Worm (Caenorhabditis elegans) whole organism, young adult: ENCODE measurements around the gene klp-7.

Experiments used
- B0261.1 ChIP-seq: sonication (generic microtip); optimal IDR thresholded peaks from 2 replicates; lab custom pipeline; 2016; ENCODE audit warnings: mild to moderate bottlenecking, missing genetic modification characterization, moderate library complexity, missing compliant biosample characterization
- B0336.3 ChIP-seq: fragments of 200-800 bp; sonication (Bioruptor generic); IDR thresholded peaks from 2 replicates; pipeline ENCODE4 v1.3.6; 2022; ENCODE audit warnings: missing genetic modification characterization, missing compliant biosample characterization
- D2030.7 ChIP-seq: fragments of 200-800 bp; sonication (Bioruptor generic); IDR thresholded peaks from 2 replicates; pipeline ENCODE4 v1.3.6; 2022; ENCODE audit warnings: missing genetic modification reagents, missing genetic modification characterization, missing compliant biosample characterization
- F33H1.4 ChIP-seq: fragments of 200-800 bp; sonication (Bioruptor generic); IDR thresholded peaks from 2 replicates; pipeline ENCODE4 v1.3.6; 2022; ENCODE audit warnings: missing genetic modification reagents, missing genetic modification characterization, missing compliant biosample characterization
- F39B2.1 ChIP-seq: fragments of 200-800 bp; sonication (Bioruptor generic); IDR thresholded peaks from 2 replicates; pipeline ENCODE4 v1.3.6; 2022; ENCODE audit warnings: missing genetic modification reagents, missing genetic modification characterization, missing compliant biosample characterization
- F49E8.2 ChIP-seq: sonication (generic microtip); optimal IDR thresholded peaks from 3 replicates; lab custom pipeline; 2017; ENCODE audit warnings: missing genetic modification characterization, mild to moderate bottlenecking, missing compliant biosample characterization, antibody characterized with exemption, moderate library complexity; ENCODE audit not compliant: insufficient read depth
- K11D2.4 ChIP-seq: fragments of 200-800 bp; sonication (Bioruptor generic); IDR thresholded peaks from 2 replicates; pipeline ENCODE4 v1.3.6; 2022; ENCODE audit warnings: missing genetic modification reagents, missing genetic modification characterization, missing compliant biosample characterization
- K12H6.12 ChIP-seq: fragments of 200-800 bp; sonication (Bioruptor generic); optimal IDR thresholded peaks from 2 replicates; lab custom pipeline; 2018; ENCODE audit warnings: mild to moderate bottlenecking, missing genetic modification characterization, missing compliant biosample characterization
- Y53G8AR.9 ChIP-seq: fragments of 200-800 bp; sonication (Bioruptor generic); conservative IDR thresholded peaks from 2 replicates; pipeline ENCODE4 v1.3.6; 2022; ENCODE audit warnings: missing genetic modification reagents, missing genetic modification characterization, missing compliant biosample characterization
- Y56A3A.18 ChIP-seq: fragments of 200-800 bp; sonication (Bioruptor generic); IDR thresholded peaks from 2 replicates; pipeline ENCODE4 v1.3.6; 2022; ENCODE audit warnings: missing genetic modification reagents, missing genetic modification characterization, missing compliant biosample characterization
- Y67H2A.10 ChIP-seq: fragments of 200-800 bp; sonication (Bioruptor generic); conservative IDR thresholded peaks from 2 replicates; pipeline ENCODE4 v1.3.6; 2022; ENCODE audit warnings: missing genetic modification reagents, missing genetic modification characterization, missing compliant biosample characterization
- Y79H2A.3 ChIP-seq: fragments of 200-800 bp; sonication (Bioruptor generic); conservative IDR thresholded peaks from 2 replicates; pipeline ENCODE4 v1.3.6; 2022; ENCODE audit warnings: missing genetic modification reagents, missing genetic modification characterization, missing compliant biosample characterization
- aptf-3 ChIP-seq: fragments of 200-800 bp; sonication (Bioruptor generic); IDR thresholded peaks from 2 replicates; pipeline ENCODE4 v1.3.6; 2022; ENCODE audit warnings: missing genetic modification characterization, missing compliant biosample characterization
- atf-7 ChIP-seq: sonication (generic microtip); optimal IDR thresholded peaks from 2 replicates; lab custom pipeline; 2017; ENCODE audit warnings: mild to moderate bottlenecking, missing genetic modification characterization, missing compliant biosample characterization
- athp-1 ChIP-seq: sonication (generic microtip); optimal IDR thresholded peaks from 2 replicates; lab custom pipeline; 2017; ENCODE audit warnings: mild to moderate bottlenecking, missing genetic modification characterization, missing compliant biosample characterization
- attf-5 ChIP-seq: fragments of 200-800 bp; sonication (Bioruptor generic); optimal IDR thresholded peaks from 2 replicates; lab custom pipeline; 2018; ENCODE audit warnings: mild to moderate bottlenecking, missing genetic modification characterization, missing compliant biosample characterization
- cebp-1 ChIP-seq, 2 experiments: fragments of 200-800 bp in 1 of 2; sonication (Bioruptor generic) in 1 of 2; sonication (generic microtip) in 1 of 2; IDR thresholded peaks in 1 of 2; optimal IDR thresholded peaks in 1 of 2; 2 replicates each; pipeline versions ENCODE4 v1.3.6 to Lab custom; 2017 to 2022; ENCODE audit warnings: missing compliant biosample characterization in 2 of 2, missing genetic modification characterization in 2 of 2, mild to moderate bottlenecking in 1 of 2, missing genetic modification reagents in 1 of 2, moderate library complexity in 1 of 2
- ceh-27 ChIP-seq: fragments of 200-800 bp; sonication (Bioruptor generic); optimal IDR thresholded peaks from 2 replicates; lab custom pipeline; 2018; ENCODE audit warnings: mild to moderate bottlenecking, missing genetic modification characterization, moderate library complexity, missing compliant biosample characterization
- ceh-40 ChIP-seq: fragments of 200-800 bp; sonication (Bioruptor generic); IDR thresholded peaks from 2 replicates; pipeline ENCODE4 v1.3.6; 2022; ENCODE audit warnings: missing genetic modification characterization, missing compliant biosample characterization
- dpl-1 ChIP-seq: fragments of 150-350 bp; optimal IDR thresholded peaks from 2 replicates; lab custom pipeline; 2014; ENCODE audit warnings: missing biosample characterization, missing genetic modification reagents, missing genetic modification characterization
- ekl-4 ChIP-seq: fragments of 200-800 bp; sonication (Bioruptor generic); IDR thresholded peaks from 2 replicates; pipeline ENCODE4 v1.3.6; 2022; ENCODE audit warnings: missing genetic modification reagents, missing genetic modification characterization, missing compliant biosample characterization
- ets-4 ChIP-seq: fragments of 200-800 bp; sonication (Bioruptor generic); optimal IDR thresholded peaks from 2 replicates; lab custom pipeline; 2018; ENCODE audit warnings: mild to moderate bottlenecking, missing genetic modification characterization, missing compliant biosample characterization
- hmg-1.2 ChIP-seq: fragments of 200-800 bp; sonication (Bioruptor generic); IDR thresholded peaks from 2 replicates; pipeline ENCODE4 v1.3.6; 2022; ENCODE audit warnings: missing genetic modification reagents, missing genetic modification characterization, missing compliant biosample characterization
- lin-26 ChIP-seq: fragments of 200-800 bp; sonication (Bioruptor generic); IDR thresholded peaks from 2 replicates; pipeline ENCODE4 v1.3.6; 2022; ENCODE audit warnings: missing genetic modification reagents, missing genetic modification characterization, missing compliant biosample characterization
- lin-35 ChIP-seq, 3 experiments: fragments of 150-350 bp in 2 of 3; sonication (generic microtip) in 1 of 3; optimal IDR thresholded peaks; 2 replicates each; lab custom pipeline; 2014 to 2018; ENCODE audit warnings: missing biosample characterization in 3 of 3, missing genetic modification characterization in 3 of 3, missing genetic modification reagents in 3 of 3
- lin-40 ChIP-seq: sonication (generic microtip); optimal IDR thresholded peaks from 2 replicates; lab custom pipeline; 2016; ENCODE audit warnings: missing genetic modification characterization, mild to moderate bottlenecking, missing compliant biosample characterization, missing genotype, missing genetic modification reagents
- lin-54 ChIP-seq: fragments of 200-800 bp; sonication (Bioruptor generic); optimal IDR thresholded peaks from 2 replicates; lab custom pipeline; 2018; ENCODE audit warnings: mild to moderate bottlenecking, missing genetic modification characterization, missing compliant biosample characterization
- madf-10 ChIP-seq: sonication (generic microtip); optimal IDR thresholded peaks from 2 replicates; lab custom pipeline; 2016; ENCODE audit warnings: mild to moderate bottlenecking, missing genetic modification characterization, missing compliant biosample characterization
- madf-3 ChIP-seq: fragments of 200-800 bp; sonication (Bioruptor generic); IDR thresholded peaks from 2 replicates; pipeline ENCODE4 v1.3.6; 2022; ENCODE audit warnings: missing genetic modification reagents, missing genetic modification characterization, missing compliant biosample characterization
- madf-6 ChIP-seq: fragments of 200-800 bp; sonication (Bioruptor generic); IDR thresholded peaks from 2 replicates; pipeline ENCODE4 v1.3.6; 2022; ENCODE audit warnings: missing genetic modification reagents, missing genetic modification characterization, missing compliant biosample characterization
- mcd-1 ChIP-seq: fragments of 200-800 bp; sonication (Bioruptor generic); IDR thresholded peaks from 2 replicates; pipeline ENCODE4 v1.3.6; 2022; ENCODE audit warnings: missing genetic modification reagents, missing genetic modification characterization, missing compliant biosample characterization
- nfya-1 ChIP-seq: sonication (generic microtip); optimal IDR thresholded peaks from 2 replicates; lab custom pipeline; 2017; ENCODE audit warnings: antibody characterized with exemption, missing compliant biosample characterization, missing genetic modification characterization, borderline replicate concordance; ENCODE audit not compliant: insufficient read depth
- nhr-80 ChIP-seq: sonication (generic microtip); optimal IDR thresholded peaks from 2 replicates; lab custom pipeline; 2016; ENCODE audit warnings: missing genetic modification characterization, missing compliant biosample characterization
- pbrm-1 ChIP-seq: fragments of 200-800 bp; sonication (Bioruptor generic); IDR thresholded peaks from 2 replicates; pipeline ENCODE4 v1.3.6; 2022; ENCODE audit warnings: missing genetic modification reagents, missing genetic modification characterization, missing compliant biosample characterization
- sea-2 ChIP-seq: fragments of 200-800 bp; sonication (Bioruptor generic); IDR thresholded peaks from 2 replicates; pipeline ENCODE4 v1.3.6; 2022; ENCODE audit warnings: missing genetic modification characterization, missing compliant biosample characterization
- snpc-1.1 ChIP-seq: sonication (generic microtip); optimal IDR thresholded peaks from 2 replicates; lab custom pipeline; 2017; ENCODE audit warnings: missing genetic modification characterization, mild to moderate bottlenecking, missing compliant biosample characterization, antibody characterized with exemption, moderate library complexity, missing genotype, missing genetic modification reagents; ENCODE audit not compliant: insufficient read depth
- snpc-4 ChIP-seq, 5 experiments: fragments of 150-350 bp in 1 of 5; sonication (generic microtip) in 4 of 5; optimal IDR thresholded peaks; 2 replicates each; lab custom pipeline; 2014 to 2018; ENCODE audit warnings: missing genetic modification characterization in 5 of 5, missing biosample characterization in 3 of 5, antibody characterized with exemption in 2 of 5, mild to moderate bottlenecking in 2 of 5, missing compliant biosample characterization in 2 of 5, missing genotype in 2 of 5, moderate library complexity in 2 of 5, missing genetic modification reagents in 1 of 5
- tbp1 ChIP-seq: fragments of 200-800 bp; sonication (Bioruptor generic); optimal IDR thresholded peaks from 2 replicates; lab custom pipeline; 2018; ENCODE audit warnings: mild to moderate bottlenecking, missing genetic modification characterization, missing compliant biosample characterization
- zfh-2 ChIP-seq: fragments of 200-800 bp; sonication (Bioruptor generic); conservative IDR thresholded peaks from 2 replicates; pipeline ENCODE4 v1.3.6; 2022; ENCODE audit warnings: missing genetic modification reagents, missing genetic modification characterization, missing compliant biosample characterization
- ztf-18 ChIP-seq: sonication (generic microtip); optimal IDR thresholded peaks from 2 replicates; lab custom pipeline; 2016; ENCODE audit warnings: missing genotype, mild to moderate bottlenecking, missing genetic modification characterization, missing compliant biosample characterization
- ztf-25 ChIP-seq: fragments of 200-800 bp; sonication (Bioruptor generic); IDR thresholded peaks from 2 replicates; pipeline ENCODE4 v1.3.6; 2022; ENCODE audit warnings: missing genetic modification reagents, missing genetic modification characterization, missing compliant biosample characterization
- ztf-26 ChIP-seq: sonication (generic microtip); optimal IDR thresholded peaks from 2 replicates; lab custom pipeline; 2017; ENCODE audit warnings: missing genetic modification characterization, missing compliant biosample characterization
- ztf-28 ChIP-seq: fragments of 200-800 bp; sonication (Bioruptor generic); IDR thresholded peaks from 2 replicates; pipeline ENCODE4 v1.3.6; 2022; ENCODE audit warnings: missing genetic modification reagents, missing genetic modification characterization, missing compliant biosample characterization

klp-7 gene

ce11 chrIII:10818364-10818763, 12.6 kb downstream of the klp-7 start (continued):
- TF ChIP-seq ztf-18 (tag; lab: Kevin White, UChicago) (peak; percentile 19), F33H1.4 (GFP tag; lab: Robert Waterston, UW) (no peak), ceh-40 (no peak), tbp1 (GFP tag; lab: Kevin White, UChicago) (peak; percentile 10), ceh-27 (GFP tag; lab: Kevin White, UChicago) (peak; percentile 66), lin-54 (peak; percentile 38), cebp-1 (GFP tag; IDR thresholded peaks at IDR 0.05; lab: Robert Waterston, UW) (no peak), cebp-1 (tag; optimal IDR thresholded peaks at IDR 0.05; lab: Kevin White, UChicago) (peak; percentile 69), K12H6.12 (tag; lab: Kevin White, UChicago) (peak; percentile 15), hmg-1.2 (GFP tag; lab: Robert Waterston, UW) (peak; percentile 43), madf-6 (GFP tag; lab: Robert Waterston, UW) (peak; percentile 49), ekl-4 (GFP tag; lab: Robert Waterston, UW) (peak; percentile 50; the same call in 1 of the 2 replicates), attf-5 (GFP tag; lab: Kevin White, UChicago) (peak; percentile 49), ztf-26 (peak; percentile 49), snpc-1.1 (tag; lab: Kevin White, UChicago) (no peak), Y79H2A.3 (GFP tag; lab: Robert Waterston, UW) (no peak), Y53G8AR.9 (GFP tag; lab: Robert Waterston, UW) (no peak), athp-1 (no peak), F39B2.1 (GFP tag; lab: Robert Waterston, UW) (0 out of 2 replicates have a peak, but pooled peaks have one; percentile 4), nhr-80 (tag; lab: Kevin White, UChicago) (peak; percentile 71), ztf-25 (GFP tag; lab: Robert Waterston, UW) (no peak), dpl-1 (no peak), Y67H2A.10 (no peak), nfya-1 (tag; lab: Kevin White, UChicago) (no peak), aptf-3 (GFP tag; lab: Robert Waterston, UW) (no peak), sea-2 (GFP tag; lab: Robert Waterston, UW) (no peak), B0261.1 (tag; lab: Kevin White, UChicago) (no peak), atf-7 (tag; lab: Kevin White, UChicago) (peak; percentile 51), ets-4 (GFP tag; lab: Kevin White, UChicago) (no peak), madf-3 (GFP tag; lab: Robert Waterston, UW) (0 out of 2 replicates have a peak, but pooled peaks have one; percentile 4), D2030.7 (GFP tag; lab: Robert Waterston, UW) (no peak), lin-26 (peak; percentile 36; the same call in 1 of the 2 replicates), lin-35 (GFP tag; optimal IDR thresholded peaks at IDR 0.05; lab: Kevin White, UChicago) (peak in 1 of 3 experiments; percentile 18), madf-10 (tag; lab: Kevin White, UChicago) (peak; percentile 10), mcd-1 (GFP tag; lab: Robert Waterston, UW) (peak; percentile 60), K11D2.4 (0 out of 2 replicates have a peak, but pooled peaks have one; percentile 24), lin-40 (tag; lab: Kevin White, UChicago) (peak; percentile 62), F49E8.2 (no peak), B0336.3 (GFP tag; lab: Robert Waterston, UW) (no peak), snpc-4 (GFP tag; optimal IDR thresholded peaks at IDR 0.05; lab: Kevin White, UChicago) (peak; percentile 5), snpc-4 (tag; optimal IDR thresholded peaks at IDR 0.05; lab: Kevin White, UChicago) (peak in 2 of 4 experiments; percentile 30 to 31), pbrm-1 (GFP tag; lab: Robert Waterston, UW) (0 out of 2 replicates have a peak, but pooled peaks have one; percentile 22), zfh-2 (GFP tag; lab: Robert Waterston, UW) (peak; percentile 54; the same call in 1 of the 2 replicates), ztf-28 (GFP tag; lab: Robert Waterston, UW) (no peak), Y56A3A.18 (GFP tag; lab: Robert Waterston, UW) (no peak)
